Fruit fly (Drosophila melanogaster) whole organism, pupa: Measurements from ENCODE around the gene loj.

ENCODE experiments used
- EcR ChIP-seq: fragments of 200-800 bp; sonication (Bioruptor generic); optimal IDR thresholded peaks from 3 replicates; lab custom pipeline; 2019; ENCODE audit warnings: missing biosample characterization, missing genetic modification characterization, mild to moderate bottlenecking, moderate library complexity, missing genetic modification reagents
- Pif1A ChIP-seq: fragments of 200-800 bp; sonication (Bioruptor generic); optimal IDR thresholded peaks from 3 replicates; lab custom pipeline; 2016; ENCODE audit warnings: missing biosample characterization, missing genetic modification characterization
- rn ChIP-seq: fragments of 200-800 bp; sonication (Bioruptor generic); IDR thresholded peaks from 2 replicates; pipeline ENCODE4 v1.3.6; 2022; ENCODE audit warnings: missing biosample characterization, missing genetic modification characterization

dm6 chr3L:6068178-6068577 is 26.6 kb upstream of the loj start:
- TF ChIP-seq Pif1A (GFP tag; lab: Kevin White, UChicago), result no peak
- TF ChIP-seq EcR (GFP tag; lab: Kevin White, UChicago), result no peak
- no peak for TF ChIP-seq rn (GFP tag; lab: Robert Waterston, UW)
